Fruit fly (Drosophila melanogaster) whole organism, wandering third instar larva: ENCODE data around the gene CG17010.

Source experiments
- Abd-B ChIP-seq: fragments of >200 bp; optimal IDR thresholded peaks from 2 replicates; lab custom pipeline; 2017; ENCODE audit warnings: missing biosample characterization, missing genetic modification characterization
- CG32264 ChIP-seq: fragments of 200-800 bp; sonication (Bioruptor generic); optimal IDR thresholded peaks from 2 replicates; lab custom pipeline; 2016; ENCODE audit warnings: missing biosample characterization, missing genetic modification characterization
- CG9705 ChIP-seq: fragments of 200-800 bp; sonication (Bioruptor generic); optimal IDR thresholded peaks from 2 replicates; lab custom pipeline; 2018; ENCODE audit warnings: missing biosample characterization, mild to moderate bottlenecking, missing genetic modification characterization
- CrebA ChIP-seq: fragments of 200-800 bp; sonication (Bioruptor generic); optimal IDR thresholded peaks from 2 replicates; lab custom pipeline; 2016; ENCODE audit warnings: missing biosample characterization, mild to moderate bottlenecking, missing genetic modification characterization, borderline replicate concordance
- Dfd ChIP-seq: fragments of >200 bp; optimal IDR thresholded peaks from 2 replicates; lab custom pipeline; 2017; ENCODE audit warnings: missing biosample characterization, missing genetic modification characterization
- Dif ChIP-seq: fragments of 200-275, 200-300 bp; sonication (Bioruptor generic); optimal IDR thresholded peaks from 2 replicates; lab custom pipeline; 2018; ENCODE audit warnings: missing biosample characterization, missing genetic modification characterization; ENCODE audit not compliant: partially characterized antibody
- GATAd ChIP-seq: sonication (Bioruptor generic); optimal IDR thresholded peaks from 2 replicates; lab custom pipeline; 2016; ENCODE audit warnings: missing biosample characterization, missing genetic modification characterization
- HLH106 ChIP-seq: fragments of 200-800 bp; optimal IDR thresholded peaks from 3 replicates; lab custom pipeline; 2019; ENCODE audit warnings: missing biosample characterization, mild to moderate bottlenecking, missing genetic modification characterization, moderate library complexity
- Hr78 ChIP-seq: fragments of >200 bp; optimal IDR thresholded peaks from 2 replicates; lab custom pipeline; 2017; ENCODE audit warnings: missing biosample characterization, missing genetic modification characterization
- Hr83 ChIP-seq: fragments of 200-300 bp; sonication (Bioruptor generic); optimal IDR thresholded peaks from 2 replicates; lab custom pipeline; 2016; ENCODE audit warnings: missing biosample characterization, mild to moderate bottlenecking, missing genetic modification characterization, moderate library complexity; ENCODE audit not compliant: poor library complexity, severe bottlenecking
- Jra ChIP-seq: sonication (Bioruptor generic); optimal IDR thresholded peaks from 2 replicates; lab custom pipeline; 2016; ENCODE audit warnings: missing biosample characterization, missing genetic modification characterization
- N ChIP-seq: fragments of >200 bp; optimal IDR thresholded peaks from 2 replicates; lab custom pipeline; 2018; ENCODE audit warnings: missing biosample characterization, missing external identifiers, missing genetic modification characterization
- OdsH ChIP-seq: fragments of 200-800 bp; sonication (Bioruptor generic); optimal IDR thresholded peaks from 2 replicates; lab custom pipeline; 2016; ENCODE audit warnings: missing biosample characterization, mild to moderate bottlenecking, missing genetic modification characterization
- Rel ChIP-seq, 2 experiments: fragments of 200-800 bp; sonication (Bioruptor generic) in 1 of 2; optimal IDR thresholded peaks; 2 replicates in 1 of 2; 3 replicates in 1 of 2; lab custom pipeline; 2016 to 2019; ENCODE audit warnings: mild to moderate bottlenecking in 2 of 2, missing biosample characterization in 2 of 2, missing genetic modification characterization in 2 of 2, moderate library complexity in 1 of 2
- Sp1 ChIP-seq: fragments of 200-800 bp; sonication (Bioruptor generic); optimal IDR thresholded peaks from 3 replicates; lab custom pipeline; 2019; ENCODE audit warnings: missing biosample characterization, mild to moderate bottlenecking, missing genetic modification characterization, moderate library complexity
- Vsx2 ChIP-seq: fragments of 200-300, 225-300 bp; sonication (Bioruptor generic); optimal IDR thresholded peaks from 2 replicates; lab custom pipeline; 2018; ENCODE audit warnings: missing biosample characterization, missing genetic modification characterization; ENCODE audit not compliant: partially characterized antibody
- br ChIP-seq: fragments of 200-800 bp; sonication (Bioruptor generic); optimal IDR thresholded peaks from 2 replicates; lab custom pipeline; 2016; ENCODE audit warnings: missing biosample characterization, missing genetic modification characterization
- dl ChIP-seq, 2 experiments: fragments of 175-275, 200-275 bp in 1 of 2; fragments of 200-275 bp in 1 of 2; sonication (Bioruptor generic); optimal IDR thresholded peaks; lab custom pipeline; 2018; ENCODE audit warnings: mild to moderate bottlenecking in 2 of 2, missing biosample characterization in 2 of 2, missing genetic modification characterization in 2 of 2, moderate library complexity in 2 of 2; ENCODE audit not compliant: partially characterized antibody in 2 of 2, insufficient read depth in 1 of 2
- dmrt93B ChIP-seq: fragments of 200-800 bp; sonication (Bioruptor generic); optimal IDR thresholded peaks from 2 replicates; lab custom pipeline; 2018; ENCODE audit warnings: missing biosample characterization, mild to moderate bottlenecking, missing genetic modification characterization
- dsf ChIP-seq: sonication (Bioruptor generic); optimal IDR thresholded peaks from 2 replicates; lab custom pipeline; 2016; ENCODE audit warnings: missing biosample characterization, missing genetic modification characterization, borderline replicate concordance
- ey ChIP-seq: fragments of 200-800 bp; sonication (Bioruptor generic); optimal IDR thresholded peaks from 2 replicates; lab custom pipeline; 2016; ENCODE audit warnings: missing biosample characterization, missing genetic modification characterization
- foxo ChIP-seq, 2 experiments: fragments of 200-800 bp; sonication (Bioruptor generic); optimal IDR thresholded peaks; 2 replicates in 1 of 2; 3 replicates in 1 of 2; lab custom pipeline; 2016 to 2017; ENCODE audit warnings: missing biosample characterization in 2 of 2, missing genetic modification characterization in 2 of 2
- fru ChIP-seq: fragments of 200-800 bp; sonication (Bioruptor generic); optimal IDR thresholded peaks from 3 replicates; lab custom pipeline; 2016; ENCODE audit warnings: missing biosample characterization, mild to moderate bottlenecking, missing genetic modification characterization
- h ChIP-seq: fragments of 200-800 bp; sonication (Bioruptor generic); optimal IDR thresholded peaks from 3 replicates; lab custom pipeline; 2016; ENCODE audit warnings: missing biosample characterization, mild to moderate bottlenecking, missing genetic modification characterization
- jim ChIP-seq: fragments of 175-275, 200-325 bp; sonication (Bioruptor generic); optimal IDR thresholded peaks from 2 replicates; lab custom pipeline; 2016; ENCODE audit warnings: missing biosample characterization, mild to moderate bottlenecking, missing genetic modification characterization
- lola ChIP-seq: fragments of >200 bp; optimal IDR thresholded peaks from 2 replicates; lab custom pipeline; 2017; ENCODE audit warnings: missing biosample characterization, missing genetic modification characterization
- pan ChIP-seq: fragments of >200 bp; optimal IDR thresholded peaks from 2 replicates; lab custom pipeline; 2017
- sage ChIP-seq: fragments of 200-800 bp; sonication (Bioruptor generic); optimal IDR thresholded peaks from 2 replicates; lab custom pipeline; 2016; ENCODE audit warnings: missing biosample characterization, mild to moderate bottlenecking, missing genetic modification characterization
- sv ChIP-seq: fragments of 200-800 bp; sonication (Bioruptor generic); optimal IDR thresholded peaks from 3 replicates; lab custom pipeline; 2016; ENCODE audit warnings: missing biosample characterization, missing genetic modification characterization
- tai ChIP-seq: sonication (Bioruptor generic); optimal IDR thresholded peaks from 2 replicates; lab custom pipeline; 2016; ENCODE audit warnings: missing biosample characterization, missing genetic modification characterization
- usp ChIP-seq: fragments of >200 bp; optimal IDR thresholded peaks from 2 replicates; lab custom pipeline; 2017; ENCODE audit warnings: missing biosample characterization, missing genetic modification characterization
- woc ChIP-seq: sonication (Bioruptor generic); optimal IDR thresholded peaks from 2 replicates; lab custom pipeline; 2016; ENCODE audit warnings: missing biosample characterization, mild to moderate bottlenecking, missing genetic modification characterization

CG17010 gene

dm6 chr2L:12348407-12349091 lies 7.7 kb upstream of the CG17010 start:
- no peak for TF ChIP-seq dsf
- TF ChIP-seq sv (GFP tag; lab: Kevin White, UChicago), result no peak
- no peak for TF ChIP-seq dl (GFP tag; optimal IDR thresholded peaks at IDR 0.05; lab: Kevin White, UChicago; ENCODE audit: insufficient read depth in 1 of 2, partially characterized antibody in 2 of 2)
- TF ChIP-seq lola, result no peak
- no peak for TF ChIP-seq ey (GFP tag; lab: Kevin White, UChicago)
- TF ChIP-seq tai (GFP tag; lab: Kevin White, UChicago), result no peak
- TF ChIP-seq HLH106 (tag; lab: Kevin White, UChicago), result no peak
- no peak for TF ChIP-seq foxo (GFP tag; optimal IDR thresholded peaks at IDR 0.05; lab: Kevin White, UChicago)
- no peak for TF ChIP-seq CrebA
- TF ChIP-seq CG32264 (GFP tag; lab: Kevin White, UChicago), result no peak
- TF ChIP-seq br (GFP tag; lab: Kevin White, UChicago), result no peak
- TF ChIP-seq Rel (GFP tag; optimal IDR thresholded peaks at IDR 0.05; lab: Kevin White, UChicago), result no peak
- TF ChIP-seq Rel (tag; optimal IDR thresholded peaks at IDR 0.05; lab: Kevin White, UChicago), result no peak
- TF ChIP-seq sage (GFP tag; lab: Kevin White, UChicago), result no peak
- TF ChIP-seq Sp1 (GFP tag; lab: Kevin White, UChicago), result no peak
- no peak for TF ChIP-seq jim (GFP tag; lab: Kevin White, UChicago)
- TF ChIP-seq h (GFP tag; lab: Kevin White, UChicago), result no peak
- no peak for TF ChIP-seq Jra (GFP tag; lab: Kevin White, UChicago)
- TF ChIP-seq CG9705 (GFP tag; lab: Kevin White, UChicago), result no peak

- TF ChIP-seq Sp1 (GFP tag; lab: Kevin White, UChicago) (no peak), foxo (GFP tag; optimal IDR thresholded peaks at IDR 0.05; lab: Kevin White, UChicago) (peak in 1 of 2 experiments; percentile 15), Dfd (GFP tag; lab: Kevin White, UChicago) (peak; percentile 8)
Measured at dm6 chr2L:12350880-12351279, 5.4 kb upstream of the CG17010 start.

dm6 chr2L:12351969-12352368 lies 4.3 kb upstream of the CG17010 start:
- TF ChIP-seq sv (GFP tag; lab: Kevin White, UChicago) (no peak), Jra (GFP tag; lab: Kevin White, UChicago) (no peak), Dfd (GFP tag; lab: Kevin White, UChicago) (peak; percentile 97), pan (lab: Kevin White, UChicago) (no peak), Hr78 (GFP tag; lab: Kevin White, UChicago) (no peak)

dm6 chr2L:12353926-12354325 lies 2.3 kb upstream of the CG17010 start:
- TF ChIP-seq dl (GFP tag; optimal IDR thresholded peaks at IDR 0.05; lab: Kevin White, UChicago; ENCODE audit: insufficient read depth in 1 of 2, partially characterized antibody in 2 of 2) (no peak), dmrt93B (GFP tag; lab: Kevin White, UChicago) (no peak), br (GFP tag; lab: Kevin White, UChicago) (no peak), dsf (no peak), OdsH (GFP tag; lab: Kevin White, UChicago) (no peak), Sp1 (GFP tag; lab: Kevin White, UChicago) (no peak), GATAd (GFP tag; lab: Kevin White, UChicago) (no peak)

dm6 chr2L:12363206-12363605 lies 7.0 kb downstream of the CG17010 start:
- TF ChIP-seq Hr78 (GFP tag; lab: Kevin White, UChicago) (no peak), sv (GFP tag; lab: Kevin White, UChicago) (no peak), Hr83 (GFP tag; lab: Kevin White, UChicago) (no peak), Jra (GFP tag; lab: Kevin White, UChicago) (no peak), fru (GFP tag; lab: Kevin White, UChicago) (no peak), sage (GFP tag; lab: Kevin White, UChicago) (no peak), woc (GFP tag; lab: Kevin White, UChicago) (no peak), pan (lab: Kevin White, UChicago) (no peak), Abd-B (GFP tag; lab: Kevin White, UChicago) (no peak), OdsH (GFP tag; lab: Kevin White, UChicago) (no peak), Sp1 (GFP tag; lab: Kevin White, UChicago) (no peak), ey (GFP tag; lab: Kevin White, UChicago) (no peak), tai (GFP tag; lab: Kevin White, UChicago) (no peak), Dif (GFP tag; lab: Kevin White, UChicago) (no peak), h (GFP tag; lab: Kevin White, UChicago) (no peak), jim (GFP tag; lab: Kevin White, UChicago) (no peak), Dfd (GFP tag; lab: Kevin White, UChicago) (no peak), Vsx2 (GFP tag; lab: Kevin White, UChicago) (no peak), usp (no peak), N (GFP tag; lab: Kevin White, UChicago) (no peak)
- TF ChIP-seq, all 38 proteins: peak for 0
